Fruit fly (Drosophila melanogaster) whole organism, embryonic: ENCODE data around the gene CG5235.

Source experiments
- C15 ChIP-seq: fragments of 200-800 bp; sonication (Bioruptor generic); IDR thresholded peaks from 3 replicates; pipeline ENCODE4 v1.3.6; 2022; ENCODE audit warnings: missing biosample characterization, missing genetic modification characterization
- CG1233 ChIP-seq: fragments of 200-800 bp; sonication (Bioruptor generic); optimal IDR thresholded peaks from 4 replicates; lab custom pipeline; 2018; ENCODE audit warnings: missing biosample characterization, mild to moderate bottlenecking, missing genetic modification characterization
- CG13296 ChIP-seq: fragments of 200-800 bp; sonication (Bioruptor generic); optimal IDR thresholded peaks from 3 replicates; lab custom pipeline; 2018; ENCODE audit warnings: missing biosample characterization, mild to moderate bottlenecking, missing genetic modification characterization
- CG14965 ChIP-seq: fragments of 200-800 bp; sonication (Bioruptor generic); optimal IDR thresholded peaks from 2 replicates; lab custom pipeline; 2016; ENCODE audit warnings: missing biosample characterization, missing genetic modification characterization, borderline replicate concordance
- CG15011 ChIP-seq: fragments of 200-800 bp; sonication (Bioruptor generic); optimal IDR thresholded peaks from 3 replicates; lab custom pipeline; 2018; ENCODE audit warnings: missing biosample characterization, mild to moderate bottlenecking, missing genetic modification characterization
- CG1603 ChIP-seq: fragments of 200-800 bp; sonication (Bioruptor generic); optimal IDR thresholded peaks from 2 replicates; lab custom pipeline; 2019; ENCODE audit warnings: missing biosample characterization, mild to moderate bottlenecking, missing genetic modification characterization, moderate library complexity
- CG17912 ChIP-seq: fragments of 200-800 bp; sonication (Bioruptor generic); optimal IDR thresholded peaks from 2 replicates; lab custom pipeline; 2018; ENCODE audit warnings: missing biosample characterization, mild to moderate bottlenecking, missing genetic modification characterization
- CG18619 ChIP-seq: fragments of 200-800 bp; sonication (Bioruptor generic); optimal IDR thresholded peaks from 3 replicates; lab custom pipeline; 2017; ENCODE audit warnings: missing biosample characterization, mild to moderate bottlenecking, missing genetic modification characterization
- CG2199 ChIP-seq: fragments of 200-800 bp; sonication (Bioruptor generic); IDR thresholded peaks from 3 replicates; pipeline ENCODE4 v1.3.6; 2022; ENCODE audit warnings: missing biosample characterization, missing genetic modification characterization
- CG31388 ChIP-seq: fragments of 200-800 bp; sonication (Bioruptor generic); optimal IDR thresholded peaks from 2 replicates; lab custom pipeline; 2016; ENCODE audit warnings: missing biosample characterization, missing genetic modification characterization
- CG34224 ChIP-seq: fragments of 200-800 bp; sonication (Bioruptor generic); IDR thresholded peaks from 3 replicates; pipeline ENCODE4 v1.3.6; 2022; ENCODE audit warnings: missing biosample characterization, missing genetic modification characterization; ENCODE audit not compliant: partially characterized antibody
- CG3995 ChIP-seq: fragments of 200-800 bp; sonication (Bioruptor generic); optimal IDR thresholded peaks from 3 replicates; lab custom pipeline; 2016; ENCODE audit warnings: missing biosample characterization, missing genetic modification characterization
- CG42726 ChIP-seq: fragments of 200-800 bp; sonication (Bioruptor generic); IDR thresholded peaks from 2 replicates; pipeline ENCODE4 v1.3.6; 2022; ENCODE audit warnings: missing biosample characterization, missing genetic modification characterization; ENCODE audit not compliant: partially characterized antibody
- CG6272 ChIP-seq: fragments of 200-800 bp; sonication (Bioruptor generic); IDR thresholded peaks from 2 replicates; pipeline ENCODE4 v1.3.6; 2022; ENCODE audit warnings: missing biosample characterization, missing genetic modification characterization
- CG6813 ChIP-seq: fragments of 200-800 bp; sonication (Bioruptor generic); optimal IDR thresholded peaks from 2 replicates; lab custom pipeline; 2017; ENCODE audit warnings: missing biosample characterization, missing genetic modification characterization, mild to moderate bottlenecking, moderate library complexity, missing genetic modification reagents
- CG7786 ChIP-seq: fragments of 200-800 bp; sonication (Bioruptor generic); optimal IDR thresholded peaks from 2 replicates; lab custom pipeline; 2016; ENCODE audit warnings: missing biosample characterization, missing genetic modification characterization
- CG7963 ChIP-seq: fragments of 200-800 bp; sonication (Bioruptor generic); IDR thresholded peaks from 3 replicates; pipeline ENCODE4 v1.3.6; 2022; ENCODE audit warnings: missing biosample characterization, missing genetic modification characterization; ENCODE audit not compliant: partially characterized antibody
- CG9215 ChIP-seq: fragments of 200-800 bp; sonication (Bioruptor generic); IDR thresholded peaks from 2 replicates; pipeline ENCODE4 v1.3.6; 2022; ENCODE audit warnings: missing biosample characterization, missing genetic modification characterization
- CTCF ChIP-seq: fragments of 200-800 bp; sonication (Bioruptor generic); optimal IDR thresholded peaks from 2 replicates; lab custom pipeline; 2017; ENCODE audit warnings: missing biosample characterization, mild to moderate bottlenecking, missing genetic modification characterization, moderate library complexity
- CkIIα-i1 ChIP-seq: fragments of 200-800 bp; sonication (Bioruptor generic); IDR thresholded peaks from 2 replicates; pipeline ENCODE4 v1.3.6; 2022; ENCODE audit warnings: missing biosample characterization, missing genetic modification characterization
- Dref ChIP-seq: fragments of 200-800 bp; sonication (Bioruptor generic); IDR thresholded peaks from 2 replicates; pipeline ENCODE4 v1.3.6; 2022; ENCODE audit warnings: missing biosample characterization, missing genetic modification characterization
- Drgx ChIP-seq: fragments of 200-800 bp; sonication (Bioruptor generic); IDR thresholded peaks from 2 replicates; pipeline ENCODE4 v1.3.6; 2022; ENCODE audit warnings: missing biosample characterization, missing genetic modification characterization
- ERR ChIP-seq: fragments of 200-800 bp; sonication (Bioruptor generic); optimal IDR thresholded peaks from 2 replicates; lab custom pipeline; 2016; ENCODE audit warnings: missing biosample characterization, missing genetic modification characterization
- Eip74EF ChIP-seq, 2 experiments: fragments of 200-800 bp in 1 of 2; fragments of >200 bp in 1 of 2; sonication (Bioruptor generic) in 1 of 2; optimal IDR thresholded peaks; 2 replicates each; lab custom pipeline; 2017 to 2019; ENCODE audit warnings: missing biosample characterization in 2 of 2, missing genetic modification characterization in 2 of 2, mild to moderate bottlenecking in 1 of 2, moderate library complexity in 1 of 2
- Hr39 ChIP-seq: fragments of >200 bp; optimal IDR thresholded peaks from 2 replicates; lab custom pipeline; 2017
- Hr51 ChIP-seq, 2 experiments: fragments of 200-800 bp; sonication (Bioruptor generic); optimal IDR thresholded peaks; 2 replicates in 1 of 2; 3 replicates in 1 of 2; lab custom pipeline; 2016 to 2018; ENCODE audit warnings: missing biosample characterization in 2 of 2, missing genetic modification characterization in 2 of 2, mild to moderate bottlenecking in 1 of 2, moderate library complexity in 1 of 2
- Hr78 ChIP-seq, 2 experiments: fragments of 200-800 bp in 1 of 2; fragments of >200 bp in 1 of 2; sonication (Bioruptor generic) in 1 of 2; optimal IDR thresholded peaks; 2 replicates each; lab custom pipeline; 2017 to 2019; ENCODE audit warnings: missing biosample characterization in 2 of 2, missing genetic modification characterization in 2 of 2, mild to moderate bottlenecking in 1 of 2, moderate library complexity in 1 of 2
- MBD-R2 ChIP-seq: fragments of 200-800 bp; sonication (Bioruptor generic); IDR thresholded peaks from 2 replicates; pipeline ENCODE4 v1.3.6; 2022; ENCODE audit warnings: missing biosample characterization, missing genetic modification characterization
- Med ChIP-seq: fragments of 200-800 bp; sonication (Bioruptor generic); peaks from one replicate; lab custom pipeline; 2016; ENCODE audit warnings: missing biosample characterization, missing genetic modification characterization, mild to moderate bottlenecking, inconsistent platforms, moderate library complexity
- Myb ChIP-seq: fragments of 200-800 bp; sonication (Bioruptor generic); optimal IDR thresholded peaks from 2 replicates; lab custom pipeline; 2016; ENCODE audit warnings: missing biosample characterization, missing genetic modification characterization
- Sox100B ChIP-seq: fragments of 200-800 bp; sonication (Bioruptor generic); optimal IDR thresholded peaks from 3 replicates; lab custom pipeline; 2018; ENCODE audit warnings: missing biosample characterization, mild to moderate bottlenecking, missing genetic modification characterization
- Spps ChIP-seq: fragments of 200-800 bp; sonication (Bioruptor generic); optimal IDR thresholded peaks from 2 replicates; lab custom pipeline; 2018; ENCODE audit warnings: missing biosample characterization, mild to moderate bottlenecking, missing genetic modification characterization
- bab2 ChIP-seq: fragments of 200-800 bp; sonication (Bioruptor generic); optimal IDR thresholded peaks from 2 replicates; lab custom pipeline; 2016; ENCODE audit warnings: missing biosample characterization, missing genetic modification characterization
- crol ChIP-seq: fragments of 200-800 bp; sonication (Bioruptor generic); IDR thresholded peaks from 2 replicates; pipeline ENCODE4 v1.3.6; 2022; ENCODE audit warnings: missing biosample characterization, missing genetic modification characterization
- dimm ChIP-seq: fragments of 200-800 bp; sonication (Bioruptor generic); IDR thresholded peaks from 2 replicates; pipeline ENCODE4 v1.3.6; 2022; ENCODE audit warnings: missing biosample characterization, missing genetic modification characterization
- ewg ChIP-seq: fragments of 200-800 bp; sonication (Bioruptor generic); optimal IDR thresholded peaks from 3 replicates; lab custom pipeline; 2017; ENCODE audit warnings: mild to moderate bottlenecking, missing biosample characterization, missing genetic modification reagents, missing genetic modification characterization
- gcm2 ChIP-seq: fragments of 200-800 bp; sonication (Bioruptor generic); optimal IDR thresholded peaks from 2 replicates; lab custom pipeline; 2016; ENCODE audit warnings: missing biosample characterization, missing genetic modification characterization
- gfzf ChIP-seq: fragments of 200-800 bp; sonication (Bioruptor generic); optimal IDR thresholded peaks from 2 replicates; lab custom pipeline; 2016; ENCODE audit warnings: missing biosample characterization, mild to moderate bottlenecking, missing genetic modification characterization, moderate library complexity
- gt ChIP-seq: fragments of 200-800 bp; sonication (Bioruptor generic); IDR thresholded peaks from 2 replicates; pipeline ENCODE4 v1.3.6; 2022; ENCODE audit warnings: missing biosample characterization, missing genetic modification characterization
- hbn ChIP-seq: fragments of 200-800 bp; sonication (Bioruptor generic); IDR thresholded peaks from 2 replicates; pipeline ENCODE4 v1.3.6; 2022; ENCODE audit warnings: missing biosample characterization, missing genetic modification characterization; ENCODE audit not compliant: partially characterized antibody
- mld ChIP-seq: fragments of 200-800 bp; sonication (Bioruptor generic); IDR thresholded peaks from 3 replicates; pipeline ENCODE4 v1.3.6; 2022; ENCODE audit warnings: missing biosample characterization, missing genetic modification characterization; ENCODE audit not compliant: partially characterized antibody
- nom ChIP-seq: fragments of 200-800 bp; sonication (Bioruptor generic); optimal IDR thresholded peaks from 2 replicates; lab custom pipeline; 2017; ENCODE audit warnings: missing biosample characterization, missing genetic modification characterization, mild to moderate bottlenecking, moderate library complexity, missing genetic modification reagents
- ro ChIP-seq: fragments of 200-800 bp; sonication (Bioruptor generic); IDR thresholded peaks from 2 replicates; pipeline ENCODE4 v1.3.6; 2022; ENCODE audit warnings: missing biosample characterization, missing genetic modification characterization
- shn ChIP-seq: fragments of 200-800 bp; sonication (Bioruptor generic); optimal IDR thresholded peaks from 3 replicates; lab custom pipeline; 2016; ENCODE audit warnings: missing biosample characterization, missing genetic modification characterization
- sr ChIP-seq: fragments of 200-800 bp; sonication (Bioruptor generic); IDR thresholded peaks from 3 replicates; pipeline ENCODE4 v1.3.6; 2022; ENCODE audit warnings: missing biosample characterization, missing genetic modification characterization
- toy ChIP-seq: fragments of 200-800 bp; sonication (Bioruptor generic); IDR thresholded peaks from 2 replicates; pipeline ENCODE4 v1.3.6; 2022; ENCODE audit warnings: missing biosample characterization, missing genetic modification characterization
- trem ChIP-seq: fragments of 200-800 bp; optimal IDR thresholded peaks from 3 replicates; lab custom pipeline; 2019; ENCODE audit warnings: missing biosample characterization, mild to moderate bottlenecking, missing genetic modification characterization, moderate library complexity
- twi ChIP-seq: fragments of 200-800 bp; optimal IDR thresholded peaks from 2 replicates; lab custom pipeline; 2019; ENCODE audit warnings: missing biosample characterization, mild to moderate bottlenecking, missing genetic modification characterization, moderate library complexity
- tx ChIP-seq: fragments of 200-800 bp; sonication (Bioruptor generic); optimal IDR thresholded peaks from 2 replicates; lab custom pipeline; 2016; ENCODE audit warnings: missing biosample characterization, missing genetic modification characterization
- unc-4 ChIP-seq: fragments of 200-800 bp; sonication (Bioruptor generic); IDR thresholded peaks from 2 replicates; pipeline ENCODE4 v1.3.6; 2022; ENCODE audit warnings: missing biosample characterization, missing genetic modification characterization; ENCODE audit not compliant: partially characterized antibody
- zfh1 ChIP-seq: fragments of 200-800 bp; sonication (Bioruptor generic); IDR thresholded peaks from 3 replicates; pipeline ENCODE4 v1.3.6; 2022; ENCODE audit warnings: missing biosample characterization, missing genetic modification characterization

Gene CG5235

DNA sequence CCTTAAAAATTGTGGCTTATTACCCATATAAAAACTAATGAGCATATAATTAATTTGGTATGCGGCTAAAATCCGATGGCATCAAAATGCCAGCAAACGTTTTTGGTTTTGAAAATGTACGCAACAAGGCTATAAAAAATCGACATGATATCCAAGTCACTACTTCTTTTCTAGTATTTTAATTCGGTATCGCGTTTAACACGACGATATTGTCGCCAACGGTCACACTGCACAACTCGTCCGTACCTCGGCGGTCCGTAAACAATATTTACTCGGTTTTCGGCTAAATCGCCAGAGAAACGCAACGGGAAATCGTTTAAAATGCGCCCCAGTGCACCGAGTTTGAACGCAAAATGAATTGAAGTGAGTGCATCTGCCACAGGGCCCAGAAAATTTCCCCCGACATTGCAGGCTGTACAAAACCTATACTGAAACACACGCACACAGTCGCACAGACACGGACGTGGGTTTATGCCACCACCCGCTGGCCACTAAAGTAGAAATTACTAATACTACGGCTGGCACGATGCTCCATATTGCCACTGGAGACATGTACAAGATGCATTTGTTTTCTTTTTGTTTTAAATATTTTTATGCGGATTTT lies 22.9 kb upstream of the CG5235 start, which contains the start of gene Taf4 (continued):
- TF ChIP-seq Sox100B (GFP tag; lab: Kevin White, UChicago): no peak
- no peak for TF ChIP-seq CG9215 (GFP tag; lab: Robert Waterston, UW)
- TF ChIP-seq Hr51 (GFP tag; optimal IDR thresholded peaks at IDR 0.05; lab: Kevin White, UChicago): no peak
- TF ChIP-seq tx (GFP tag; lab: Kevin White, UChicago): no peak
- no peak for TF ChIP-seq Eip74EF (GFP tag; optimal IDR thresholded peaks at IDR 0.05; lab: Kevin White, UChicago)
- no peak for TF ChIP-seq CG7963 (GFP tag; lab: Robert Waterston, UW)
- peak; percentile 95 for TF ChIP-seq CG3995 (GFP tag; lab: Kevin White, UChicago)
- TF ChIP-seq hbn (GFP tag; lab: Robert Waterston, UW): no peak
- TF ChIP-seq gcm2: peak; percentile 51
- no peak for TF ChIP-seq shn (GFP tag; lab: Kevin White, UChicago)
- TF ChIP-seq crol (GFP tag; lab: Robert Waterston, UW): peak; percentile 84
- no peak for TF ChIP-seq mld (GFP tag; lab: Robert Waterston, UW)
- no peak for TF ChIP-seq CG7786 (GFP tag; lab: Kevin White, UChicago)
- TF ChIP-seq MBD-R2 (GFP tag; lab: Robert Waterston, UW): no peak
- peak; percentile 8 for TF ChIP-seq Myb (GFP tag; lab: Kevin White, UChicago)
- TF ChIP-seq Hr78 (GFP tag; optimal IDR thresholded peaks at IDR 0.05; lab: Kevin White, UChicago): no peak
- TF ChIP-seq CTCF (GFP tag; lab: Kevin White, UChicago): no peak
- TF ChIP-seq CG6813 (GFP tag; lab: Kevin White, UChicago): no peak
- no peak for TF ChIP-seq nom (GFP tag; lab: Kevin White, UChicago)
- TF ChIP-seq gfzf (GFP tag; lab: Kevin White, UChicago): peak; percentile 75
- no peak for TF ChIP-seq Spps
- TF ChIP-seq bab2 (GFP tag; lab: Kevin White, UChicago): no peak
- no peak for TF ChIP-seq ERR (GFP tag; lab: Kevin White, UChicago)
- no peak for TF ChIP-seq CG2199 (GFP tag; lab: Robert Waterston, UW)
- TF ChIP-seq gt: no peak
- TF ChIP-seq sr (GFP tag; lab: Robert Waterston, UW): no peak; the same call in 2 of the 3 replicates
- TF ChIP-seq ewg (GFP tag; lab: Kevin White, UChicago): no peak
- TF ChIP-seq twi (tag; lab: Kevin White, UChicago): no peak
- TF ChIP-seq zfh1 (GFP tag; lab: Robert Waterston, UW): no peak
- TF ChIP-seq CG15011: no peak
- TF ChIP-seq CkIIα-i1 (GFP tag; lab: Robert Waterston, UW): no peak
- TF ChIP-seq Med (GFP tag; lab: Kevin White, UChicago): no peak
- TF ChIP-seq Hr39: no peak
- TF ChIP-seq CG6272 (GFP tag; lab: Robert Waterston, UW): no peak
- no peak for TF ChIP-seq CG17912 (GFP tag; lab: Kevin White, UChicago)
- 0 out of 3 replicates have a peak, but pooled peaks have one; percentile 6 for TF ChIP-seq CG34224 (GFP tag; lab: Robert Waterston, UW)
- TF ChIP-seq dimm (GFP tag; lab: Robert Waterston, UW): no peak
- peak; percentile 33 for TF ChIP-seq CG1603 (tag; lab: Kevin White, UChicago)
- TF ChIP-seq CG13296 (GFP tag; lab: Kevin White, UChicago): no peak
- no peak for TF ChIP-seq C15
- TF ChIP-seq CG14965 (GFP tag; lab: Kevin White, UChicago): no peak
- no peak for TF ChIP-seq CG1233 (GFP tag; lab: Kevin White, UChicago)
- TF ChIP-seq Drgx (GFP tag; lab: Robert Waterston, UW): no peak
- TF ChIP-seq ro: no peak
- TF ChIP-seq CG42726: no peak
- TF ChIP-seq unc-4 (GFP tag; lab: Robert Waterston, UW): no peak
- TF ChIP-seq CG31388: no peak
- TF ChIP-seq toy (GFP tag; lab: Robert Waterston, UW): no peak
- peak; percentile 48 for TF ChIP-seq Dref (GFP tag; lab: Robert Waterston, UW)
- no peak for TF ChIP-seq trem
- TF ChIP-seq CG18619 (GFP tag; lab: Kevin White, UChicago): no peak
